Fruit fly (Drosophila melanogaster) whole organism, wandering third instar larva: ENCODE data around the gene CG14015.

Source experiments
- CG32264 ChIP-seq: fragments of 200-800 bp; sonication (Bioruptor generic); optimal IDR thresholded peaks from 2 replicates; lab custom pipeline; 2016; ENCODE audit warnings: missing biosample characterization, missing genetic modification characterization
- CG9705 ChIP-seq: fragments of 200-800 bp; sonication (Bioruptor generic); optimal IDR thresholded peaks from 2 replicates; lab custom pipeline; 2018; ENCODE audit warnings: missing biosample characterization, mild to moderate bottlenecking, missing genetic modification characterization
- CrebA ChIP-seq: fragments of 200-800 bp; sonication (Bioruptor generic); optimal IDR thresholded peaks from 2 replicates; lab custom pipeline; 2016; ENCODE audit warnings: missing biosample characterization, mild to moderate bottlenecking, missing genetic modification characterization, borderline replicate concordance
- Dfd ChIP-seq: fragments of >200 bp; optimal IDR thresholded peaks from 2 replicates; lab custom pipeline; 2017; ENCODE audit warnings: missing biosample characterization, missing genetic modification characterization
- Dif ChIP-seq: fragments of 200-275, 200-300 bp; sonication (Bioruptor generic); optimal IDR thresholded peaks from 2 replicates; lab custom pipeline; 2018; ENCODE audit warnings: missing biosample characterization, missing genetic modification characterization; ENCODE audit not compliant: partially characterized antibody
- HLH106 ChIP-seq: fragments of 200-800 bp; optimal IDR thresholded peaks from 3 replicates; lab custom pipeline; 2019; ENCODE audit warnings: missing biosample characterization, mild to moderate bottlenecking, missing genetic modification characterization, moderate library complexity
- Hnf4 ChIP-seq: fragments of 200-800 bp; sonication (Bioruptor generic); optimal IDR thresholded peaks from 2 replicates; lab custom pipeline; 2016; ENCODE audit warnings: missing biosample characterization, mild to moderate bottlenecking, missing genetic modification characterization
- Hr78 ChIP-seq: fragments of >200 bp; optimal IDR thresholded peaks from 2 replicates; lab custom pipeline; 2017; ENCODE audit warnings: missing biosample characterization, missing genetic modification characterization
- Hr83 ChIP-seq: fragments of 200-300 bp; sonication (Bioruptor generic); optimal IDR thresholded peaks from 2 replicates; lab custom pipeline; 2016; ENCODE audit warnings: missing biosample characterization, mild to moderate bottlenecking, missing genetic modification characterization, moderate library complexity; ENCODE audit not compliant: poor library complexity, severe bottlenecking
- Jra ChIP-seq: sonication (Bioruptor generic); optimal IDR thresholded peaks from 2 replicates; lab custom pipeline; 2016; ENCODE audit warnings: missing biosample characterization, missing genetic modification characterization
- Mio ChIP-seq: sonication (Bioruptor generic); optimal IDR thresholded peaks from 2 replicates; lab custom pipeline; 2016; ENCODE audit warnings: missing biosample characterization, missing genetic modification characterization
- Myc ChIP-seq: fragments of >200 bp; optimal IDR thresholded peaks from 2 replicates; lab custom pipeline; 2017
- N ChIP-seq: fragments of >200 bp; optimal IDR thresholded peaks from 2 replicates; lab custom pipeline; 2018; ENCODE audit warnings: missing biosample characterization, missing external identifiers, missing genetic modification characterization
- OdsH ChIP-seq: fragments of 200-800 bp; sonication (Bioruptor generic); optimal IDR thresholded peaks from 2 replicates; lab custom pipeline; 2016; ENCODE audit warnings: missing biosample characterization, mild to moderate bottlenecking, missing genetic modification characterization
- Rel ChIP-seq, 2 experiments: fragments of 200-800 bp; sonication (Bioruptor generic) in 1 of 2; optimal IDR thresholded peaks; 2 replicates in 1 of 2; 3 replicates in 1 of 2; lab custom pipeline; 2016 to 2019; ENCODE audit warnings: mild to moderate bottlenecking in 2 of 2, missing biosample characterization in 2 of 2, missing genetic modification characterization in 2 of 2, moderate library complexity in 1 of 2
- Sp1 ChIP-seq: fragments of 200-800 bp; sonication (Bioruptor generic); optimal IDR thresholded peaks from 3 replicates; lab custom pipeline; 2019; ENCODE audit warnings: missing biosample characterization, mild to moderate bottlenecking, missing genetic modification characterization, moderate library complexity
- Vsx2 ChIP-seq: fragments of 200-300, 225-300 bp; sonication (Bioruptor generic); optimal IDR thresholded peaks from 2 replicates; lab custom pipeline; 2018; ENCODE audit warnings: missing biosample characterization, missing genetic modification characterization; ENCODE audit not compliant: partially characterized antibody
- br ChIP-seq: fragments of 200-800 bp; sonication (Bioruptor generic); optimal IDR thresholded peaks from 2 replicates; lab custom pipeline; 2016; ENCODE audit warnings: missing biosample characterization, missing genetic modification characterization
- brk ChIP-seq: fragments of 200-800 bp; sonication (Bioruptor generic); optimal IDR thresholded peaks from 2 replicates; lab custom pipeline; 2016; ENCODE audit warnings: missing biosample characterization, mild to moderate bottlenecking, missing genetic modification characterization
- dmrt93B ChIP-seq: fragments of 200-800 bp; sonication (Bioruptor generic); optimal IDR thresholded peaks from 2 replicates; lab custom pipeline; 2018; ENCODE audit warnings: missing biosample characterization, mild to moderate bottlenecking, missing genetic modification characterization
- dsf ChIP-seq: sonication (Bioruptor generic); optimal IDR thresholded peaks from 2 replicates; lab custom pipeline; 2016; ENCODE audit warnings: missing biosample characterization, missing genetic modification characterization, borderline replicate concordance
- ey ChIP-seq: fragments of 200-800 bp; sonication (Bioruptor generic); optimal IDR thresholded peaks from 2 replicates; lab custom pipeline; 2016; ENCODE audit warnings: missing biosample characterization, missing genetic modification characterization
- foxo ChIP-seq, 2 experiments: fragments of 200-800 bp; sonication (Bioruptor generic); optimal IDR thresholded peaks; 2 replicates in 1 of 2; 3 replicates in 1 of 2; lab custom pipeline; 2016 to 2017; ENCODE audit warnings: missing biosample characterization in 2 of 2, missing genetic modification characterization in 2 of 2
- fru ChIP-seq: fragments of 200-800 bp; sonication (Bioruptor generic); optimal IDR thresholded peaks from 3 replicates; lab custom pipeline; 2016; ENCODE audit warnings: missing biosample characterization, mild to moderate bottlenecking, missing genetic modification characterization
- h ChIP-seq: fragments of 200-800 bp; sonication (Bioruptor generic); optimal IDR thresholded peaks from 3 replicates; lab custom pipeline; 2016; ENCODE audit warnings: missing biosample characterization, mild to moderate bottlenecking, missing genetic modification characterization
- jim ChIP-seq: fragments of 175-275, 200-325 bp; sonication (Bioruptor generic); optimal IDR thresholded peaks from 2 replicates; lab custom pipeline; 2016; ENCODE audit warnings: missing biosample characterization, mild to moderate bottlenecking, missing genetic modification characterization
- lola ChIP-seq: fragments of >200 bp; optimal IDR thresholded peaks from 2 replicates; lab custom pipeline; 2017; ENCODE audit warnings: missing biosample characterization, missing genetic modification characterization
- pan ChIP-seq: fragments of >200 bp; optimal IDR thresholded peaks from 2 replicates; lab custom pipeline; 2017
- psq ChIP-seq: fragments of 200-800 bp; sonication (Bioruptor generic); optimal IDR thresholded peaks from 3 replicates; lab custom pipeline; 2017; ENCODE audit warnings: missing biosample characterization, mild to moderate bottlenecking, missing genetic modification characterization, moderate library complexity
- rgr ChIP-seq: fragments of 200-800 bp; sonication (Bioruptor generic); optimal IDR thresholded peaks from 3 replicates; lab custom pipeline; 2016; ENCODE audit warnings: missing biosample characterization, mild to moderate bottlenecking, missing genetic modification characterization
- sage ChIP-seq: fragments of 200-800 bp; sonication (Bioruptor generic); optimal IDR thresholded peaks from 2 replicates; lab custom pipeline; 2016; ENCODE audit warnings: missing biosample characterization, mild to moderate bottlenecking, missing genetic modification characterization
- sv ChIP-seq: fragments of 200-800 bp; sonication (Bioruptor generic); optimal IDR thresholded peaks from 3 replicates; lab custom pipeline; 2016; ENCODE audit warnings: missing biosample characterization, missing genetic modification characterization
- tai ChIP-seq: sonication (Bioruptor generic); optimal IDR thresholded peaks from 2 replicates; lab custom pipeline; 2016; ENCODE audit warnings: missing biosample characterization, missing genetic modification characterization
- usp ChIP-seq: fragments of >200 bp; optimal IDR thresholded peaks from 2 replicates; lab custom pipeline; 2017; ENCODE audit warnings: missing biosample characterization, missing genetic modification characterization
- woc ChIP-seq: sonication (Bioruptor generic); optimal IDR thresholded peaks from 2 replicates; lab custom pipeline; 2016; ENCODE audit warnings: missing biosample characterization, mild to moderate bottlenecking, missing genetic modification characterization

CG14015 gene

dm6 chr2L:5492924-5493323 lies 46.1 kb downstream of the CG14015 start:
- TF ChIP-seq pan (lab: Kevin White, UChicago): no peak
- peak; percentile 34 for TF ChIP-seq CG32264 (GFP tag; lab: Kevin White, UChicago)
- no peak for TF ChIP-seq Vsx2 (GFP tag; lab: Kevin White, UChicago)
- no peak for TF ChIP-seq N (GFP tag; lab: Kevin White, UChicago)
- no peak for TF ChIP-seq Rel (GFP tag; optimal IDR thresholded peaks at IDR 0.05; lab: Kevin White, UChicago)
- TF ChIP-seq Rel (tag; optimal IDR thresholded peaks at IDR 0.05; lab: Kevin White, UChicago): peak; percentile 29
- peak; percentile 82 for TF ChIP-seq Sp1
- TF ChIP-seq woc (GFP tag; lab: Kevin White, UChicago): peak; percentile 80
- TF ChIP-seq Jra (GFP tag; lab: Kevin White, UChicago): peak; percentile 64
- TF ChIP-seq tai (GFP tag; lab: Kevin White, UChicago): peak; percentile 66
- TF ChIP-seq psq (GFP tag; lab: Kevin White, UChicago): peak; percentile 73
- TF ChIP-seq CG9705 (GFP tag; lab: Kevin White, UChicago): peak; percentile 68
- peak; percentile 82 for TF ChIP-seq ey (GFP tag; lab: Kevin White, UChicago)
- TF ChIP-seq h (GFP tag; lab: Kevin White, UChicago): peak; percentile 85
- TF ChIP-seq foxo (GFP tag; optimal IDR thresholded peaks at IDR 0.05; lab: Kevin White, UChicago): peak in 1 of 2 experiments; percentile 87
- no peak for TF ChIP-seq jim
- peak; percentile 81 for TF ChIP-seq br (GFP tag; lab: Kevin White, UChicago)
- peak; percentile 89 for TF ChIP-seq fru
- peak; percentile 82 for TF ChIP-seq rgr (GFP tag; lab: Kevin White, UChicago)
- no peak for TF ChIP-seq lola
- no peak for TF ChIP-seq dsf
- no peak for TF ChIP-seq CrebA
- peak; percentile 85 for TF ChIP-seq Hnf4 (GFP tag; lab: Kevin White, UChicago)
- TF ChIP-seq brk (GFP tag; lab: Kevin White, UChicago): peak; percentile 62
- peak; percentile 77 for TF ChIP-seq OdsH (GFP tag; lab: Kevin White, UChicago)
- TF ChIP-seq dmrt93B (GFP tag; lab: Kevin White, UChicago): peak; percentile 68
- TF ChIP-seq Dfd: no peak
- peak; percentile 35 for TF ChIP-seq sage (GFP tag; lab: Kevin White, UChicago)
- no peak for TF ChIP-seq Dif (GFP tag; lab: Kevin White, UChicago)
- TF ChIP-seq Hr78 (GFP tag; lab: Kevin White, UChicago): no peak
- peak; percentile 86 for TF ChIP-seq HLH106 (tag; lab: Kevin White, UChicago)
- no peak for TF ChIP-seq sv (GFP tag; lab: Kevin White, UChicago)
- no peak for TF ChIP-seq Hr83 (GFP tag; lab: Kevin White, UChicago)
- TF ChIP-seq Myc (lab: Kevin White, UChicago): no peak
- TF ChIP-seq, all 38 proteins: peak for 20

- peak; percentile 31 for TF ChIP-seq rgr (GFP tag; lab: Kevin White, UChicago)
- peak; percentile 13 for TF ChIP-seq psq (GFP tag; lab: Kevin White, UChicago)
- no peak for TF ChIP-seq Mio (GFP tag; lab: Kevin White, UChicago)
- peak; percentile 11 for TF ChIP-seq ey (GFP tag; lab: Kevin White, UChicago)
- no peak for TF ChIP-seq lola
- TF ChIP-seq fru: peak; percentile 28
- peak; percentile 27 for TF ChIP-seq Hnf4 (GFP tag; lab: Kevin White, UChicago)
- TF ChIP-seq br (GFP tag; lab: Kevin White, UChicago): peak; percentile 10
- TF ChIP-seq HLH106 (tag; lab: Kevin White, UChicago): peak; percentile 4
- peak in 1 of 2 experiments; percentile 51 for TF ChIP-seq foxo (GFP tag; optimal IDR thresholded peaks at IDR 0.05; lab: Kevin White, UChicago)
- TF ChIP-seq h (GFP tag; lab: Kevin White, UChicago): peak; percentile 33
- TF ChIP-seq usp (GFP tag; lab: Kevin White, UChicago): no peak
- TF ChIP-seq Myc (lab: Kevin White, UChicago): no peak
- TF ChIP-seq Dif (GFP tag; lab: Kevin White, UChicago): no peak
Observed at dm6 chr2L:5491220-5491619, 47.8 kb downstream of the CG14015 start.

dm6 chr2L:5489757-5490359 lies 49.1 kb downstream of the CG14015 start:
- TF ChIP-seq woc (GFP tag; lab: Kevin White, UChicago): peak; percentile 37
- TF ChIP-seq foxo (GFP tag; optimal IDR thresholded peaks at IDR 0.05; lab: Kevin White, UChicago): no peak
- TF ChIP-seq, all 38 proteins: peak for 1
